Fruit fly (Drosophila melanogaster): ENCODE measurements around the gene Faf2.

Gene Faf2

DNA sequence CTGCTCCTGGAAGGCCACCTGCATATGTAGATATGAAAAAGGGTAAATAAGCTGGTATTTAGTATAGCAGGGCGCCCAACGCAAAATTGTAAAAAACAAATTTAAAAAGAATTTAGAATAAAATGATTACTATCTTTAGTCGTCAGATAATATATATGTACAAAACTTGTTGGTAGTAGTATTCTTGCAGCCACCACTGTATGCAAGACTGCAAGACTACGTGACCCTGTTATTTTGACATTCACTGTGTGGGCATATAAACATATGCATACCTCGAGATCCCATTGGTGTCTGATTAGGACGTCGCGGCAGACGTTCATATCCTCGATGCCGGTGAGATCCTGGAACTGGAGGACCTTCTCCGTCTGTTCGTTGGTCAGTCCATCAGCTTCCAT is 647 bp downstream of the Faf2 start (continued):
- TF ChIP-seq al (GFP tag; IDR thresholded peaks at IDR 0.05) (no peak), CG10274 (GFP tag; optimal IDR thresholded peaks at IDR 0.05) (no peak), CG2202 (tag; optimal IDR thresholded peaks at IDR 0.05) (no peak), h (optimal IDR thresholded peaks at IDR 0.05) (no peak), Med (GFP tag) (peak; percentile 92), CG14860 (GFP tag; IDR thresholded peaks at IDR 0.05; ENCODE audit: partially characterized antibody) (no peak), toy (GFP tag; IDR thresholded peaks at IDR 0.05) (no peak), CG13424 (tag; optimal IDR thresholded peaks at IDR 0.05) (no peak), CG7786 (GFP tag; optimal IDR thresholded peaks at IDR 0.05) (no peak), Abd-B (GFP tag; optimal IDR thresholded peaks at IDR 0.05) (no peak), CG18619 (GFP tag; optimal IDR thresholded peaks at IDR 0.05) (no peak), disco-r (GFP tag; optimal IDR thresholded peaks at IDR 0.05) (no peak), tin (GFP tag; optimal IDR thresholded peaks at IDR 0.05) (peak; percentile 38), HLHmδ (GFP tag; optimal IDR thresholded peaks at IDR 0.05) (no peak), croc (GFP tag; conservative IDR thresholded peaks at IDR 0.05) (no peak), CG4424 (GFP tag; optimal IDR thresholded peaks at IDR 0.05) (no peak), ftz-f1 (GFP tag; optimal IDR thresholded peaks at IDR 0.05) (no peak), CG32772 (GFP tag; IDR thresholded peaks at IDR 0.05) (no peak), CG11456 (GFP tag; IDR thresholded peaks at IDR 0.05) (0 out of 3 replicates have a peak, but pooled peaks have one; percentile 10), CG1602 (GFP tag; optimal IDR thresholded peaks at IDR 0.05) (peak; percentile 22), CG12219 (GFP tag; optimal IDR thresholded peaks at IDR 0.05) (no peak), CG9817 (tag; optimal IDR thresholded peaks at IDR 0.05) (no peak), Side (GFP tag; optimal IDR thresholded peaks at IDR 0.05) (no peak), NC2β (GFP tag; optimal IDR thresholded peaks at IDR 0.05) (no peak), CG9609 (GFP tag; optimal IDR thresholded peaks at IDR 0.05) (no peak), Drgx (GFP tag; IDR thresholded peaks at IDR 0.05) (no peak), btn (GFP tag; optimal IDR thresholded peaks at IDR 0.05) (no peak), CG1603 (tag; optimal IDR thresholded peaks at IDR 0.05) (peak; percentile 10), lbe (GFP tag; optimal IDR thresholded peaks at IDR 0.05) (peak; percentile 7), CG8089 (GFP tag; optimal IDR thresholded peaks at IDR 0.05) (no peak), tap (tag; optimal IDR thresholded peaks at IDR 0.05) (no peak), pnt (GFP tag; optimal IDR thresholded peaks at IDR 0.05) (no peak), CG9437 (GFP tag; optimal IDR thresholded peaks at IDR 0.05) (no peak), CG6254 (GFP tag; optimal IDR thresholded peaks at IDR 0.05) (no peak), Hr51 (GFP tag; optimal IDR thresholded peaks at IDR 0.05) (peak in 1 of 2 experiments; percentile 26), D19B (GFP tag; optimal IDR thresholded peaks at IDR 0.05) (no peak), CG10654 (GFP tag; optimal IDR thresholded peaks at IDR 0.05) (no peak), CG10431 (GFP tag; optimal IDR thresholded peaks at IDR 0.05) (no peak), Jarid2 (GFP tag; optimal IDR thresholded peaks at IDR 0.05) (no peak), CG10209 (GFP tag; optimal IDR thresholded peaks at IDR 0.05) (no peak), CG12769 (tag; optimal IDR thresholded peaks at IDR 0.05) (peak; percentile 43), CG11398 (GFP tag; optimal IDR thresholded peaks at IDR 0.05) (no peak), ato (GFP tag; IDR thresholded peaks at IDR 0.05; ENCODE audit: partially characterized antibody) (no peak), onecut (GFP tag; IDR thresholded peaks at IDR 0.05) (no peak), CG10979 (tag; optimal IDR thresholded peaks at IDR 0.05) (no peak), CG2712 (tag; optimal IDR thresholded peaks at IDR 0.05) (peak; percentile 4), bcd (GFP tag; optimal IDR thresholded peaks at IDR 0.05) (no peak), crc (GFP tag; optimal IDR thresholded peaks at IDR 0.05) (peak; percentile 25), gce (GFP tag; IDR thresholded peaks at IDR 0.05) (no peak), Fer1 (GFP tag; optimal IDR thresholded peaks at IDR 0.05) (peak; percentile 20), fd96Cb (tag; optimal IDR thresholded peaks at IDR 0.05) (no peak), CG13775 (GFP tag; optimal IDR thresholded peaks at IDR 0.05) (no peak)
